Worm (Caenorhabditis elegans) whole organism, L4/young adult: ENCODE measurements around the gene R11D1.1.

ENCODE experiments used
- W03F9.2 ChIP-seq: fragments of 150-350 bp; optimal IDR thresholded peaks from 2 replicates; lab custom pipeline; 2014; ENCODE audit warnings: missing biosample characterization, missing genetic modification characterization
- dao-5 ChIP-seq: sonication (generic microtip); optimal IDR thresholded peaks from 2 replicates; lab custom pipeline; 2016; ENCODE audit warnings: missing genotype, missing genetic modification characterization, moderate library complexity, missing compliant biosample characterization
- him-1 ChIP-seq: sonication (generic microtip); optimal IDR thresholded peaks from 2 replicates; lab custom pipeline; 2016; ENCODE audit warnings: missing genotype, missing genetic modification reagents, missing genetic modification characterization, missing compliant biosample characterization

ce11 chrV:12667926-12668325, 36.3 kb upstream of the R11D1.1 start, which contains the start of gene W05B10.4:
- TF ChIP-seq dao-5 (tag; lab: Kevin White, UChicago) (no peak), W03F9.2 (tag; lab: Kevin White, UChicago) (no peak), him-1 (tag; lab: Kevin White, UChicago) (no peak)
